Worm (Caenorhabditis elegans) whole organism, young adult: ENCODE measurements around the gene upb-1.

Experiments
- Y95B8A.8 ChIP-seq: fragments of 200-800 bp; sonication (Bioruptor generic); IDR thresholded peaks from 2 replicates; pipeline ENCODE4 v1.3.6; 2022; ENCODE audit warnings: missing genetic modification reagents, missing genetic modification characterization, missing compliant biosample characterization
- attf-3 ChIP-seq: fragments of 200-800 bp; sonication (Bioruptor generic); conservative IDR thresholded peaks from 2 replicates; pipeline ENCODE4 v1.3.6; 2022; ENCODE audit warnings: missing genetic modification reagents, missing genetic modification characterization, missing compliant biosample characterization
- ceh-40 ChIP-seq: fragments of 200-800 bp; sonication (Bioruptor generic); IDR thresholded peaks from 2 replicates; pipeline ENCODE4 v1.3.6; 2022; ENCODE audit warnings: missing genetic modification characterization, missing compliant biosample characterization
- chd-7 ChIP-seq: sonication (generic microtip); optimal IDR thresholded peaks from 2 replicates; lab custom pipeline; 2016; ENCODE audit warnings: mild to moderate bottlenecking, missing genetic modification characterization, moderate library complexity, missing compliant biosample characterization
- dpl-1 ChIP-seq: fragments of 150-350 bp; optimal IDR thresholded peaks from 2 replicates; lab custom pipeline; 2014; ENCODE audit warnings: missing biosample characterization, missing genetic modification reagents, missing genetic modification characterization
- nhr-80 ChIP-seq: sonication (generic microtip); optimal IDR thresholded peaks from 2 replicates; lab custom pipeline; 2016; ENCODE audit warnings: missing genetic modification characterization, missing compliant biosample characterization
- ztf-18 ChIP-seq: sonication (generic microtip); optimal IDR thresholded peaks from 2 replicates; lab custom pipeline; 2016; ENCODE audit warnings: missing genotype, mild to moderate bottlenecking, missing genetic modification characterization, missing compliant biosample characterization
- ztf-28 ChIP-seq: fragments of 200-800 bp; sonication (Bioruptor generic); IDR thresholded peaks from 2 replicates; pipeline ENCODE4 v1.3.6; 2022; ENCODE audit warnings: missing genetic modification reagents, missing genetic modification characterization, missing compliant biosample characterization

DNA sequence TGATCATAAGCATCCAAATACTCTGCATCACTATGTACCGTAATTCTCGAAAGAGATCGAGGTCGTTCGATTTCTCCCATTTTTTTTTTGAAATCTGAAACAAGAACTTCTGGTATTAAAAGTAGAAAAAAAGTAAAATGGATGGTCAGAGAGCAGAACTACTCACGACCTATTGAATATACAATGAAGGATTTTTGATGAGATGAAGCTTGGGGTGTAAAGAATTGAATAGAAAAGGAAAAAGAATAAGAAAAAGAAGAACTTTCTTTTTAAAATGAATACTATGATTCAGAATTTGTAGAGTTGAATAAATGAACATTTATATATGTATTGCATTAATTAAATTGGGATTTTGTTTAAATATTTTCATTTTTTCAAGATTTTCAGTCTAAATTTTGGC lies 44.0 kb upstream of the upb-1 start, which contains the start of gene ttc-39B:
- TF ChIP-seq chd-7, result no peak
- TF ChIP-seq Y95B8A.8 (GFP tag; lab: Robert Waterston, UW), result no peak
- no peak for TF ChIP-seq nhr-80 (tag; lab: Kevin White, UChicago)
- no peak for TF ChIP-seq dpl-1
- no peak for TF ChIP-seq ceh-40
- TF ChIP-seq attf-3 (GFP tag; lab: Robert Waterston, UW), result no peak
- no peak for TF ChIP-seq ztf-28
- TF ChIP-seq ztf-18, result no peak
